Fruit fly (Drosophila melanogaster) whole organism, embryonic: ENCODE results near the gene CG12024.

ENCODE experiments used
- Ada2b ChIP-seq: fragments of 200-800 bp; sonication (Bioruptor generic); IDR thresholded peaks from 2 replicates; pipeline ENCODE4 v1.3.6; 2022; ENCODE audit warnings: missing biosample characterization, missing genetic modification characterization
- BEAF-32 ChIP-seq: fragments of 200-800 bp; sonication (Bioruptor generic); optimal IDR thresholded peaks from 3 replicates; lab custom pipeline; 2017; ENCODE audit warnings: missing biosample characterization, missing genetic modification characterization, mild to moderate bottlenecking, moderate library complexity, missing genetic modification reagents
- CG10274 ChIP-seq: fragments of 200-800 bp; sonication (Bioruptor generic); optimal IDR thresholded peaks from 3 replicates; lab custom pipeline; 2017; ENCODE audit warnings: missing biosample characterization, mild to moderate bottlenecking, missing genetic modification characterization
- CG10366 ChIP-seq: fragments of 200-800 bp; sonication (Bioruptor generic); IDR thresholded peaks from 2 replicates; pipeline ENCODE4 v1.3.6; 2022; ENCODE audit warnings: missing biosample characterization, missing genetic modification characterization
- CG10565 ChIP-seq: fragments of 200-800 bp; sonication (Bioruptor generic); optimal IDR thresholded peaks from 3 replicates; lab custom pipeline; 2016; ENCODE audit warnings: missing biosample characterization, mild to moderate bottlenecking, missing genetic modification characterization
- CG11560 ChIP-seq: fragments of 200-800 bp; sonication (Bioruptor generic); IDR thresholded peaks from 3 replicates; pipeline ENCODE4 v1.3.6; 2022; ENCODE audit warnings: missing biosample characterization, missing genetic modification characterization
- CG14014 ChIP-seq: fragments of 200-800 bp; sonication (Bioruptor generic); IDR thresholded peaks from 2 replicates; pipeline ENCODE4 v1.3.6; 2022; ENCODE audit warnings: missing biosample characterization, missing genetic modification characterization
- CG14860 ChIP-seq: fragments of 200-800 bp; sonication (Bioruptor generic); IDR thresholded peaks from 3 replicates; pipeline ENCODE4 v1.3.6; 2022; ENCODE audit warnings: missing biosample characterization, missing genetic modification characterization; ENCODE audit not compliant: partially characterized antibody
- CG14965 ChIP-seq: fragments of 200-800 bp; sonication (Bioruptor generic); optimal IDR thresholded peaks from 2 replicates; lab custom pipeline; 2016; ENCODE audit warnings: missing biosample characterization, missing genetic modification characterization, borderline replicate concordance
- CG1602 ChIP-seq: fragments of 200-800 bp; sonication (Bioruptor generic); optimal IDR thresholded peaks from 3 replicates; lab custom pipeline; 2016; ENCODE audit warnings: missing biosample characterization, missing genetic modification characterization
- CG2120 ChIP-seq: fragments of 200-800 bp; sonication (Bioruptor generic); optimal IDR thresholded peaks from 3 replicates; lab custom pipeline; 2016; ENCODE audit warnings: missing biosample characterization, missing genetic modification characterization
- CG2712 ChIP-seq: fragments of 200-800 bp; optimal IDR thresholded peaks from 3 replicates; lab custom pipeline; 2019; ENCODE audit warnings: missing biosample characterization, mild to moderate bottlenecking, missing genetic modification characterization, moderate library complexity
- CG2889 ChIP-seq: fragments of 200-800 bp; sonication (Bioruptor generic); IDR thresholded peaks from 3 replicates; pipeline ENCODE4 v1.3.6; 2022; ENCODE audit warnings: missing biosample characterization, missing genetic modification characterization
- CG3838 ChIP-seq: fragments of 200-800 bp; sonication (Bioruptor generic); optimal IDR thresholded peaks from 3 replicates; lab custom pipeline; 2016; ENCODE audit warnings: missing biosample characterization, missing genetic modification characterization
- CG6813 ChIP-seq: fragments of 200-800 bp; sonication (Bioruptor generic); optimal IDR thresholded peaks from 2 replicates; lab custom pipeline; 2017; ENCODE audit warnings: missing biosample characterization, missing genetic modification characterization, mild to moderate bottlenecking, moderate library complexity, missing genetic modification reagents
- CG8089 ChIP-seq: fragments of 200-800 bp; sonication (Bioruptor generic); optimal IDR thresholded peaks from 3 replicates; lab custom pipeline; 2016; ENCODE audit warnings: missing biosample characterization, missing genetic modification characterization
- D ChIP-seq, 2 experiments: fragments of 200-800 bp in 1 of 2; fragments of >200 bp in 1 of 2; sonication (Bioruptor generic) in 1 of 2; optimal IDR thresholded peaks; 2 replicates in 1 of 2; 3 replicates in 1 of 2; lab custom pipeline; 2017; ENCODE audit warnings: mild to moderate bottlenecking in 1 of 2, missing biosample characterization in 1 of 2, missing genetic modification characterization in 1 of 2, missing genetic modification reagents in 1 of 2
- Dref ChIP-seq: fragments of 200-800 bp; sonication (Bioruptor generic); IDR thresholded peaks from 2 replicates; pipeline ENCODE4 v1.3.6; 2022; ENCODE audit warnings: missing biosample characterization, missing genetic modification characterization
- Drgx ChIP-seq: fragments of 200-800 bp; sonication (Bioruptor generic); IDR thresholded peaks from 2 replicates; pipeline ENCODE4 v1.3.6; 2022; ENCODE audit warnings: missing biosample characterization, missing genetic modification characterization
- E2f1 ChIP-seq: fragments of 200-800 bp; sonication (Bioruptor generic); IDR thresholded peaks from 2 replicates; pipeline ENCODE4 v1.3.6; 2022; ENCODE audit warnings: missing biosample characterization, missing genetic modification characterization
- Hmr ChIP-seq: fragments of 200-800 bp; sonication (Bioruptor generic); optimal IDR thresholded peaks from 3 replicates; lab custom pipeline; 2017; ENCODE audit warnings: mild to moderate bottlenecking, missing biosample characterization, missing genetic modification reagents, missing genetic modification characterization
- Hr78 ChIP-seq, 2 experiments: fragments of 200-800 bp in 1 of 2; fragments of >200 bp in 1 of 2; sonication (Bioruptor generic) in 1 of 2; optimal IDR thresholded peaks; 2 replicates each; lab custom pipeline; 2017 to 2019; ENCODE audit warnings: missing biosample characterization in 2 of 2, missing genetic modification characterization in 2 of 2, mild to moderate bottlenecking in 1 of 2, moderate library complexity in 1 of 2
- Lpt ChIP-seq: fragments of >200 bp; optimal IDR thresholded peaks from 2 replicates; lab custom pipeline; 2018; ENCODE audit warnings: missing biosample characterization, missing genetic modification characterization
- Mad ChIP-seq: fragments of 200-800 bp; sonication (Bioruptor generic); optimal IDR thresholded peaks from 2 replicates; lab custom pipeline; 2016; ENCODE audit warnings: missing biosample characterization, missing genetic modification characterization
- NC2β ChIP-seq: fragments of 200-800 bp; sonication (Bioruptor generic); optimal IDR thresholded peaks from 2 replicates; lab custom pipeline; 2016; ENCODE audit warnings: missing biosample characterization, missing genetic modification characterization
- NfI ChIP-seq: fragments of 200-800 bp; sonication (Bioruptor generic); optimal IDR thresholded peaks from 3 replicates; lab custom pipeline; 2018; ENCODE audit warnings: missing biosample characterization, mild to moderate bottlenecking, missing genetic modification characterization, moderate library complexity
- Oli ChIP-seq: fragments of 200-800 bp; sonication (Bioruptor generic); optimal IDR thresholded peaks from 2 replicates; lab custom pipeline; 2018; ENCODE audit warnings: missing biosample characterization, mild to moderate bottlenecking, missing genetic modification characterization, moderate library complexity
- Sox100B ChIP-seq: fragments of 200-800 bp; sonication (Bioruptor generic); optimal IDR thresholded peaks from 3 replicates; lab custom pipeline; 2018; ENCODE audit warnings: missing biosample characterization, mild to moderate bottlenecking, missing genetic modification characterization
- TFAM ChIP-seq: fragments of 200-800 bp; sonication (Bioruptor generic); optimal IDR thresholded peaks from 2 replicates; lab custom pipeline; 2017; ENCODE audit warnings: missing biosample characterization, missing genetic modification characterization, inconsistent platforms
- bbx ChIP-seq: fragments of 200-800 bp; sonication (Bioruptor generic); IDR thresholded peaks from 2 replicates; pipeline ENCODE4 v1.3.6; 2022; ENCODE audit warnings: missing biosample characterization, missing genetic modification characterization; ENCODE audit not compliant: partially characterized antibody
- cg ChIP-seq: fragments of 200-800 bp; sonication (Bioruptor generic); optimal IDR thresholded peaks from 3 replicates; lab custom pipeline; 2019; ENCODE audit warnings: missing biosample characterization, mild to moderate bottlenecking, missing genetic modification characterization, moderate library complexity
- ci ChIP-seq: fragments of 200-800 bp; sonication (Bioruptor generic); IDR thresholded peaks from 3 replicates; pipeline ENCODE4 v1.3.6; 2022; ENCODE audit warnings: missing biosample characterization, missing genetic modification characterization
- dan ChIP-seq: fragments of 200-800 bp; sonication (Bioruptor generic); IDR thresholded peaks from 2 replicates; pipeline ENCODE4 v1.3.6; 2022; ENCODE audit warnings: missing biosample characterization, missing genetic modification characterization
- exex ChIP-seq: fragments of 200-800 bp; sonication (Bioruptor generic); optimal IDR thresholded peaks from 4 replicates; lab custom pipeline; 2018; ENCODE audit warnings: missing biosample characterization, mild to moderate bottlenecking, missing genetic modification characterization, moderate library complexity
- fd96Cb ChIP-seq: fragments of 200-800 bp; sonication (Bioruptor generic); optimal IDR thresholded peaks from 2 replicates; lab custom pipeline; 2018; ENCODE audit warnings: missing biosample characterization, mild to moderate bottlenecking, missing genetic modification characterization, moderate library complexity
- h ChIP-seq: fragments of >200 bp; optimal IDR thresholded peaks from 2 replicates; lab custom pipeline; 2017
- kay ChIP-seq: fragments of 200-800 bp; sonication (Bioruptor generic); optimal IDR thresholded peaks from 2 replicates; lab custom pipeline; 2016; ENCODE audit warnings: missing biosample characterization, missing genetic modification characterization
- ken ChIP-seq: fragments of 200-800 bp; sonication (Bioruptor generic); IDR thresholded peaks from 3 replicates; pipeline ENCODE4 v1.3.6; 2022; ENCODE audit warnings: missing biosample characterization, missing genetic modification characterization
- knrl ChIP-seq: fragments of 200-800 bp; sonication (Bioruptor generic); IDR thresholded peaks from 3 replicates; pipeline ENCODE4 v1.3.6; 2022; ENCODE audit warnings: missing biosample characterization, missing genetic modification characterization; ENCODE audit not compliant: partially characterized antibody
- lmd ChIP-seq: fragments of 200-800 bp; sonication (Bioruptor generic); IDR thresholded peaks from 2 replicates; pipeline ENCODE4 v1.3.6; 2022; ENCODE audit warnings: missing biosample characterization, missing genetic modification characterization
- lola ChIP-seq, 3 experiments: fragments of >200 bp in 2 of 3; fragments of 200-800 bp in 1 of 3; sonication (Bioruptor generic) in 1 of 3; optimal IDR thresholded peaks; 2 replicates each; lab custom pipeline; 2017 to 2019; ENCODE audit warnings: missing biosample characterization in 3 of 3, missing genetic modification characterization in 3 of 3, mild to moderate bottlenecking in 1 of 3, moderate library complexity in 1 of 3
- nerfin-2 ChIP-seq: fragments of 200-800 bp; sonication (Bioruptor generic); IDR thresholded peaks from 2 replicates; pipeline ENCODE4 v1.3.6; 2022; ENCODE audit warnings: missing biosample characterization, missing genetic modification characterization; ENCODE audit not compliant: partially characterized antibody
- pfk ChIP-seq: fragments of 200-800 bp; sonication (Bioruptor generic); optimal IDR thresholded peaks from 2 replicates; lab custom pipeline; 2018; ENCODE audit warnings: missing biosample characterization, mild to moderate bottlenecking, missing genetic modification characterization, moderate library complexity
- pros ChIP-seq: fragments of 200-800 bp; sonication (Bioruptor generic); optimal IDR thresholded peaks from 3 replicates; lab custom pipeline; 2019; ENCODE audit warnings: missing biosample characterization, mild to moderate bottlenecking, missing genetic modification characterization, moderate library complexity
- ro ChIP-seq: fragments of 200-800 bp; sonication (Bioruptor generic); IDR thresholded peaks from 2 replicates; pipeline ENCODE4 v1.3.6; 2022; ENCODE audit warnings: missing biosample characterization, missing genetic modification characterization
- sens-2 ChIP-seq: fragments of 200-800 bp; sonication (Bioruptor generic); IDR thresholded peaks from 2 replicates; pipeline ENCODE4 v1.3.6; 2022; ENCODE audit warnings: missing biosample characterization, missing genetic modification characterization
- sisA ChIP-seq: fragments of 200-800 bp; sonication (Bioruptor generic); IDR thresholded peaks from 2 replicates; pipeline ENCODE4 v1.3.6; 2022; ENCODE audit warnings: missing biosample characterization, missing genetic modification characterization
- tgo ChIP-seq: fragments of 200-800 bp; sonication (Bioruptor generic); IDR thresholded peaks from 3 replicates; pipeline ENCODE4 v1.3.6; 2022; ENCODE audit warnings: missing biosample characterization, missing genetic modification characterization
- ttk ChIP-seq: fragments of 200-800 bp; sonication (Bioruptor generic); IDR thresholded peaks from 2 replicates; pipeline ENCODE4 v2.1.2; 2022; ENCODE audit warnings: missing biosample characterization, missing genetic modification characterization
- wdn ChIP-seq: fragments of 200-800 bp; sonication (Bioruptor generic); IDR thresholded peaks from 2 replicates; pipeline ENCODE4 v1.3.6; 2022; ENCODE audit warnings: missing biosample characterization, missing genetic modification characterization
- zf30C ChIP-seq: fragments of 200-800 bp; sonication (Bioruptor generic); optimal IDR thresholded peaks from 3 replicates; lab custom pipeline; 2018; ENCODE audit warnings: missing biosample characterization, mild to moderate bottlenecking, missing genetic modification characterization

Gene CG12024

DNA sequence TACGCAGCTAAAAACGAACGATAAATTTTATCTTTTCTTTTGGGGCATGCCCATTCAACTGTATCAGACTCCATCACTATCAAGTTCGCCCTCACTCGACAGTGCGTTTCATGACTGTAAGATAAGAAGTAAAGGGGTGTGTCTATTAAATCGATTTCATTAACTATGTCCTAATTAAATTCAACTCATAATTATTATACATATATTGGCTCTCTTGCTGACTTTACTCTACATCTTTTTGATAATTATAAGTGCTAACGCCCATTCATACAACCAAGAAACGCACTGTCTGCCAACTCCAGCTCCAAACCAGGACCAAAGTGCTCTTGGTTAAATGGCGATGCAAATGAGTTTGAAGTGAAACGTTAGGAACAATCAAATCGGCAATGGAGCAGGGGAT is 11.9 kb downstream of the CG12024 start (continued):
- TF ChIP-seq CG10366 (GFP tag; lab: Robert Waterston, UW) (no peak), Sox100B (GFP tag; lab: Kevin White, UChicago) (no peak), nerfin-2 (GFP tag; lab: Robert Waterston, UW) (no peak), CG2889 (GFP tag; lab: Robert Waterston, UW) (no peak), CG6813 (GFP tag; lab: Kevin White, UChicago) (no peak), sens-2 (no peak), cg (GFP tag; lab: Kevin White, UChicago) (no peak), lmd (GFP tag; lab: Robert Waterston, UW) (peak; percentile 80), CG10565 (GFP tag; lab: Kevin White, UChicago) (no peak), pfk (GFP tag; lab: Kevin White, UChicago) (no peak), dan (GFP tag; lab: Robert Waterston, UW) (no peak), bbx (no peak), knrl (GFP tag; lab: Robert Waterston, UW) (no peak), Dref (GFP tag; lab: Robert Waterston, UW) (no peak), TFAM (no peak), fd96Cb (peak; percentile 3), lola (GFP tag; optimal IDR thresholded peaks at IDR 0.05; lab: Kevin White, UChicago) (no peak), tgo (GFP tag; lab: Robert Waterston, UW) (peak; percentile 63), ci (GFP tag; lab: Robert Waterston, UW) (no peak), CG3838 (GFP tag; lab: Kevin White, UChicago) (no peak), BEAF-32 (GFP tag; lab: Kevin White, UChicago) (no peak), Mad (no peak), ro (GFP tag; lab: Robert Waterston, UW) (no peak), CG2712 (tag; lab: Kevin White, UChicago) (peak; percentile 64), CG14965 (GFP tag; lab: Kevin White, UChicago) (no peak), Hmr (GFP tag; lab: Kevin White, UChicago) (no peak), CG1602 (GFP tag; lab: Kevin White, UChicago) (no peak), ttk (GFP tag; lab: Robert Waterston, UW) (peak; percentile 29; the same call in 1 of the 2 replicates), CG11560 (tag; lab: Robert Waterston, UW) (no peak), CG8089 (GFP tag; lab: Kevin White, UChicago) (no peak), Drgx (peak; percentile 72), wdn (no peak), Lpt (no peak), zf30C (GFP tag; lab: Kevin White, UChicago) (no peak), NfI (GFP tag; lab: Kevin White, UChicago) (no peak), CG10274 (GFP tag; lab: Kevin White, UChicago) (no peak), CG14014 (GFP tag; lab: Robert Waterston, UW) (peak; percentile 40; the same call in 1 of the 2 replicates), CG14860 (GFP tag; lab: Robert Waterston, UW) (no peak), exex (tag; lab: Kevin White, UChicago) (peak; percentile 31), Hr78 (GFP tag; optimal IDR thresholded peaks at IDR 0.05; lab: Kevin White, UChicago) (no peak), pros (GFP tag; lab: Kevin White, UChicago) (no peak), ken (GFP tag; lab: Robert Waterston, UW) (no peak), CG2120 (GFP tag; lab: Kevin White, UChicago) (peak; percentile 8), E2f1 (GFP tag; lab: Robert Waterston, UW) (peak; percentile 54; the same call in 1 of the 2 replicates), kay (GFP tag; lab: Kevin White, UChicago) (no peak), h (lab: Kevin White, UChicago) (no peak), Oli (tag; lab: Kevin White, UChicago) (peak; percentile 9), D (optimal IDR thresholded peaks at IDR 0.05; lab: Kevin White, UChicago) (no peak), D (GFP tag; optimal IDR thresholded peaks at IDR 0.05; lab: Kevin White, UChicago) (no peak), NC2β (GFP tag; lab: Kevin White, UChicago) (no peak), sisA (no peak), Ada2b (GFP tag; lab: Robert Waterston, UW) (no peak)
